Worm (Caenorhabditis elegans) whole organism, young adult: ENCODE measurements around the gene C49F5.8.

Experiments used
- D2030.7 ChIP-seq: fragments of 200-800 bp; sonication (Bioruptor generic); IDR thresholded peaks from 2 replicates; pipeline ENCODE4 v1.3.6; 2022; ENCODE audit warnings: missing genetic modification reagents, missing genetic modification characterization, missing compliant biosample characterization
- F23B12.7 ChIP-seq: sonication (generic microtip); optimal IDR thresholded peaks from 2 replicates; lab custom pipeline; 2017; ENCODE audit warnings: missing genetic modification characterization, mild to moderate bottlenecking, missing compliant biosample characterization, antibody characterized with exemption, moderate library complexity; ENCODE audit not compliant: insufficient read depth
- F37B4.10 ChIP-seq: fragments of 200-800 bp; sonication (Bioruptor generic); IDR thresholded peaks from 2 replicates; pipeline ENCODE4 v1.3.6; 2022; ENCODE audit warnings: missing genetic modification characterization, missing compliant biosample characterization
- F49E8.2 ChIP-seq: sonication (generic microtip); optimal IDR thresholded peaks from 3 replicates; lab custom pipeline; 2017; ENCODE audit warnings: missing genetic modification characterization, mild to moderate bottlenecking, missing compliant biosample characterization, antibody characterized with exemption, moderate library complexity; ENCODE audit not compliant: insufficient read depth
- Y53G8AR.9 ChIP-seq: fragments of 200-800 bp; sonication (Bioruptor generic); conservative IDR thresholded peaks from 2 replicates; pipeline ENCODE4 v1.3.6; 2022; ENCODE audit warnings: missing genetic modification reagents, missing genetic modification characterization, missing compliant biosample characterization
- ZK185.1 ChIP-seq: sonication (generic microtip); optimal IDR thresholded peaks from 2 replicates; lab custom pipeline; 2016; ENCODE audit warnings: mild to moderate bottlenecking, missing genetic modification characterization, missing compliant biosample characterization; ENCODE audit not compliant: poor library complexity, severe bottlenecking
- athp-1 ChIP-seq: sonication (generic microtip); optimal IDR thresholded peaks from 2 replicates; lab custom pipeline; 2017; ENCODE audit warnings: mild to moderate bottlenecking, missing genetic modification characterization, missing compliant biosample characterization
- attf-6 ChIP-seq: fragments of 200-800 bp; sonication (Bioruptor generic); IDR thresholded peaks from 2 replicates; pipeline ENCODE4 v1.3.6; 2022; ENCODE audit warnings: missing genetic modification reagents, missing genetic modification characterization, missing compliant biosample characterization
- bed-1 ChIP-seq: fragments of 200-800 bp; sonication (Bioruptor generic); IDR thresholded peaks from 2 replicates; pipeline ENCODE4 v1.3.6; 2022; ENCODE audit warnings: missing genetic modification reagents, missing genetic modification characterization, missing compliant biosample characterization
- ccch-3 ChIP-seq: fragments of 200-800 bp; sonication (Bioruptor generic); optimal IDR thresholded peaks from 2 replicates; lab custom pipeline; 2018; ENCODE audit warnings: mild to moderate bottlenecking, missing genetic modification characterization, missing compliant biosample characterization
- cebp-1 ChIP-seq, 2 experiments: fragments of 200-800 bp in 1 of 2; sonication (Bioruptor generic) in 1 of 2; sonication (generic microtip) in 1 of 2; IDR thresholded peaks in 1 of 2; optimal IDR thresholded peaks in 1 of 2; 2 replicates each; pipeline versions ENCODE4 v1.3.6 to Lab custom; 2017 to 2022; ENCODE audit warnings: missing compliant biosample characterization in 2 of 2, missing genetic modification characterization in 2 of 2, mild to moderate bottlenecking in 1 of 2, missing genetic modification reagents in 1 of 2, moderate library complexity in 1 of 2
- cebp-2 ChIP-seq: fragments of 200-800 bp; sonication (Bioruptor generic); IDR thresholded peaks from 2 replicates; pipeline ENCODE4 v1.3.6; 2022; ENCODE audit warnings: missing genetic modification characterization, missing compliant biosample characterization
- ceh-27 ChIP-seq: fragments of 200-800 bp; sonication (Bioruptor generic); optimal IDR thresholded peaks from 2 replicates; lab custom pipeline; 2018; ENCODE audit warnings: mild to moderate bottlenecking, missing genetic modification characterization, moderate library complexity, missing compliant biosample characterization
- ceh-91 ChIP-seq: fragments of 200-800 bp; sonication (Bioruptor generic); IDR thresholded peaks from 2 replicates; pipeline ENCODE4 v1.3.6; 2022; ENCODE audit warnings: missing genetic modification reagents, missing genetic modification characterization, missing compliant biosample characterization
- chd-7 ChIP-seq: sonication (generic microtip); optimal IDR thresholded peaks from 2 replicates; lab custom pipeline; 2016; ENCODE audit warnings: mild to moderate bottlenecking, missing genetic modification characterization, moderate library complexity, missing compliant biosample characterization
- dpff-1 ChIP-seq: sonication (generic microtip); optimal IDR thresholded peaks from 2 replicates; lab custom pipeline; 2017; ENCODE audit warnings: mild to moderate bottlenecking, missing genetic modification characterization, missing compliant biosample characterization
- efl-1 ChIP-seq: fragments of 150-350 bp; optimal IDR thresholded peaks from 2 replicates; lab custom pipeline; 2014; ENCODE audit warnings: missing biosample characterization, missing genetic modification reagents, missing genetic modification characterization
- egl-18 ChIP-seq: fragments of 200-800 bp; sonication (Bioruptor generic); IDR thresholded peaks from 2 replicates; pipeline ENCODE4 v1.3.6; 2022; ENCODE audit warnings: missing genetic modification reagents, missing genetic modification characterization, missing compliant biosample characterization
- ekl-4 ChIP-seq: fragments of 200-800 bp; sonication (Bioruptor generic); IDR thresholded peaks from 2 replicates; pipeline ENCODE4 v1.3.6; 2022; ENCODE audit warnings: missing genetic modification reagents, missing genetic modification characterization, missing compliant biosample characterization
- ets-4 ChIP-seq: fragments of 200-800 bp; sonication (Bioruptor generic); optimal IDR thresholded peaks from 2 replicates; lab custom pipeline; 2018; ENCODE audit warnings: mild to moderate bottlenecking, missing genetic modification characterization, missing compliant biosample characterization
- fkh-3 ChIP-seq: sonication (generic microtip); optimal IDR thresholded peaks from 2 replicates; lab custom pipeline; 2016; ENCODE audit warnings: mild to moderate bottlenecking, missing genetic modification characterization, missing compliant biosample characterization
- gei-17 ChIP-seq: fragments of 200-800 bp; sonication (Bioruptor generic); optimal IDR thresholded peaks from 2 replicates; lab custom pipeline; 2018; ENCODE audit warnings: mild to moderate bottlenecking, missing genetic modification characterization, missing compliant biosample characterization
- hmg-1.2 ChIP-seq: fragments of 200-800 bp; sonication (Bioruptor generic); IDR thresholded peaks from 2 replicates; pipeline ENCODE4 v1.3.6; 2022; ENCODE audit warnings: missing genetic modification reagents, missing genetic modification characterization, missing compliant biosample characterization
- hmg-20 ChIP-seq: fragments of 200-800 bp; sonication (Bioruptor generic); IDR thresholded peaks from 2 replicates; pipeline ENCODE4 v1.3.6; 2022; ENCODE audit warnings: missing genetic modification reagents, missing genetic modification characterization, missing compliant biosample characterization
- hrde-1 ChIP-seq: sonication (generic microtip); optimal IDR thresholded peaks from 2 replicates; lab custom pipeline; 2016; ENCODE audit warnings: missing genetic modification characterization, mild to moderate bottlenecking, missing compliant biosample characterization, moderate library complexity, missing genotype, missing genetic modification reagents, borderline replicate concordance
- let-607 ChIP-seq, 2 experiments: fragments of 200-800 bp in 1 of 2; sonication (Bioruptor generic) in 1 of 2; sonication (generic microtip) in 1 of 2; optimal IDR thresholded peaks; 2 replicates each; lab custom pipeline; 2016 to 2018; ENCODE audit warnings: mild to moderate bottlenecking in 2 of 2, missing compliant biosample characterization in 2 of 2, missing genetic modification characterization in 2 of 2, moderate library complexity in 2 of 2, missing genotype in 1 of 2
- lin-54 ChIP-seq: fragments of 200-800 bp; sonication (Bioruptor generic); optimal IDR thresholded peaks from 2 replicates; lab custom pipeline; 2018; ENCODE audit warnings: mild to moderate bottlenecking, missing genetic modification characterization, missing compliant biosample characterization
- lsy-27 ChIP-seq: sonication (generic microtip); optimal IDR thresholded peaks from 2 replicates; lab custom pipeline; 2017; ENCODE audit warnings: missing genetic modification characterization, mild to moderate bottlenecking, missing compliant biosample characterization, antibody characterized with exemption, missing genotype, borderline replicate concordance; ENCODE audit not compliant: insufficient read depth
- madf-10 ChIP-seq: sonication (generic microtip); optimal IDR thresholded peaks from 2 replicates; lab custom pipeline; 2016; ENCODE audit warnings: mild to moderate bottlenecking, missing genetic modification characterization, missing compliant biosample characterization
- madf-6 ChIP-seq: fragments of 200-800 bp; sonication (Bioruptor generic); IDR thresholded peaks from 2 replicates; pipeline ENCODE4 v1.3.6; 2022; ENCODE audit warnings: missing genetic modification reagents, missing genetic modification characterization, missing compliant biosample characterization
- mel-28 ChIP-seq: sonication (generic microtip); optimal IDR thresholded peaks from 2 replicates; lab custom pipeline; 2016; ENCODE audit warnings: borderline replicate concordance, mild to moderate bottlenecking, missing genetic modification characterization, missing compliant biosample characterization
- nfya-1 ChIP-seq: sonication (generic microtip); optimal IDR thresholded peaks from 2 replicates; lab custom pipeline; 2017; ENCODE audit warnings: antibody characterized with exemption, missing compliant biosample characterization, missing genetic modification characterization, borderline replicate concordance; ENCODE audit not compliant: insufficient read depth
- nfyb-1 ChIP-seq: fragments of 200-800 bp; sonication (Bioruptor generic); IDR thresholded peaks from 2 replicates; pipeline ENCODE4 v1.3.6; 2022; ENCODE audit warnings: missing genetic modification reagents, missing genetic modification characterization, missing compliant biosample characterization
- nhr-120 ChIP-seq: fragments of 200-800 bp; sonication (Bioruptor generic); IDR thresholded peaks from 2 replicates; pipeline ENCODE4 v1.3.6; 2022; ENCODE audit warnings: missing genetic modification characterization, missing compliant biosample characterization
- nhr-179 ChIP-seq: sonication (generic microtip); optimal IDR thresholded peaks from 2 replicates; lab custom pipeline; 2016; ENCODE audit warnings: mild to moderate bottlenecking, missing genetic modification characterization, missing compliant biosample characterization
- nhr-27 ChIP-seq: fragments of 200-800 bp; sonication (Bioruptor generic); optimal IDR thresholded peaks from 2 replicates; lab custom pipeline; 2018; ENCODE audit warnings: mild to moderate bottlenecking, missing genetic modification characterization, moderate library complexity, missing compliant biosample characterization
- nhr-80 ChIP-seq: sonication (generic microtip); optimal IDR thresholded peaks from 2 replicates; lab custom pipeline; 2016; ENCODE audit warnings: missing genetic modification characterization, missing compliant biosample characterization
- rec-8 ChIP-seq, 2 experiments: sonication (generic microtip); optimal IDR thresholded peaks; 2 replicates each; lab custom pipeline; 2016; ENCODE audit warnings: mild to moderate bottlenecking in 2 of 2, missing genetic modification characterization in 2 of 2, missing genetic modification reagents in 2 of 2, missing genotype in 2 of 2, missing biosample characterization in 1 of 2, missing compliant biosample characterization in 1 of 2, moderate library complexity in 1 of 2
- rpc-1 ChIP-seq, 2 experiments: fragments of 150-350 bp in 1 of 2; sonication (generic microtip) in 1 of 2; optimal IDR thresholded peaks; 2 replicates each; lab custom pipeline; 2014 to 2018; ENCODE audit warnings: missing biosample characterization in 1 of 2, missing genetic modification characterization in 1 of 2, missing genetic modification reagents in 1 of 2, missing genotype in 1 of 2
- snpc-3.4 ChIP-seq: sonication (generic microtip); optimal IDR thresholded peaks from 2 replicates; lab custom pipeline; 2017; ENCODE audit warnings: missing genetic modification characterization, mild to moderate bottlenecking, missing compliant biosample characterization, antibody characterized with exemption, moderate library complexity, missing genotype, missing genetic modification reagents
- tbx-9 ChIP-seq: sonication (generic microtip); optimal IDR thresholded peaks from 2 replicates; lab custom pipeline; 2016; ENCODE audit warnings: borderline replicate concordance, missing genetic modification characterization, inconsistent platforms, missing compliant biosample characterization
- unc-62 ChIP-seq: fragments of 150-350 bp; optimal IDR thresholded peaks from 2 replicates; lab custom pipeline; 2014; ENCODE audit warnings: missing biosample characterization, missing genetic modification reagents, missing genetic modification characterization
- xnd-1 ChIP-seq: sonication (generic microtip); optimal IDR thresholded peaks from 2 replicates; lab custom pipeline; 2016; ENCODE audit warnings: missing genotype, missing genetic modification reagents, missing genetic modification characterization, missing compliant biosample characterization
- zim-3 ChIP-seq: sonication (generic microtip); optimal IDR thresholded peaks from 2 replicates; lab custom pipeline; 2017; ENCODE audit warnings: mild to moderate bottlenecking, missing genetic modification characterization, moderate library complexity, missing compliant biosample characterization
- ztf-3 ChIP-seq: fragments of 200-800 bp; sonication (Bioruptor generic); optimal IDR thresholded peaks from 2 replicates; lab custom pipeline; 2018; ENCODE audit warnings: mild to moderate bottlenecking, missing genetic modification characterization, missing compliant biosample characterization

Gene C49F5.8

DNA sequence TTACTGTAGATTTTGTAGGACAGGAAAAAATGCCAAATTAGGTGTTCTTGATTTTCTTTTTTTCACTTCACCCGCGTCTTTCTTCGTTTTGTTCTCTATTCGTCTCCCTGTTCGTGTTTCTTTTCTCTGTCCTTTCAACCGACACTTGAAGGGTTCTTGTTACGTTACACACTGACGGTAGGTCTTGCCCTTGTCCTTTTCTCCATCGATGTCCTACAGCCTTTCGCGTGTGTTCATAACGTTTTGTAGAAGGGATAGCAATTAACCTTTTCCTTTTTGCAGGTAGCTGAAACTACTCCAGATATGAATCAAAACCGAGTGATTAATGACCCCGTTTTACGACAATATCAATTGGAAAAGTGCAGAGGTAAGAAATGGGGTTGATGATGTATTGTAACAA is 35.8 kb upstream of the C49F5.8 start, which contains the start of gene F55G7.1 (continued):
- TF ChIP-seq cebp-2 (GFP tag; lab: Robert Waterston, UW), result no peak
- no peak for TF ChIP-seq nhr-179 (tag; lab: Kevin White, UChicago)
- TF ChIP-seq madf-10 (tag; lab: Kevin White, UChicago), result no peak
- TF ChIP-seq ceh-91 (GFP tag; lab: Robert Waterston, UW), result no peak
- TF ChIP-seq ekl-4, result no peak
- no peak for TF ChIP-seq lin-54 (GFP tag; lab: Kevin White, UChicago)
- no peak for TF ChIP-seq F37B4.10 (GFP tag; lab: Robert Waterston, UW)
- TF ChIP-seq ccch-3, result no peak
- TF ChIP-seq gei-17 (GFP tag; lab: Kevin White, UChicago), result peak; percentile 92
- no peak for TF ChIP-seq madf-6
- peak; percentile 18; the same call in 1 of the 2 replicates for TF ChIP-seq hmg-20 (GFP tag; lab: Robert Waterston, UW)
- no peak for TF ChIP-seq lsy-27 (tag; lab: Kevin White, UChicago)
- no peak for TF ChIP-seq chd-7
- no peak for TF ChIP-seq ets-4 (GFP tag; lab: Kevin White, UChicago)
- TF ChIP-seq unc-62 (GFP tag; lab: Kevin White, UChicago), result no peak
- no peak for TF ChIP-seq zim-3 (tag; lab: Kevin White, UChicago)
- no peak for TF ChIP-seq nfya-1 (tag; lab: Kevin White, UChicago)
- TF ChIP-seq bed-1 (GFP tag; lab: Robert Waterston, UW), result no peak
- no peak for TF ChIP-seq nhr-27 (tag; lab: Kevin White, UChicago)
- no peak for TF ChIP-seq mel-28 (tag; lab: Kevin White, UChicago)
- peak; percentile 60 for TF ChIP-seq ceh-27 (GFP tag; lab: Kevin White, UChicago)
- TF ChIP-seq rpc-1 (optimal IDR thresholded peaks at IDR 0.05; lab: Kevin White, UChicago), result no peak
- TF ChIP-seq rpc-1 (tag; optimal IDR thresholded peaks at IDR 0.05; lab: Kevin White, UChicago), result no peak
- TF ChIP-seq efl-1, result no peak
- TF ChIP-seq athp-1 (tag; lab: Kevin White, UChicago), result no peak
- no peak for TF ChIP-seq D2030.7 (GFP tag; lab: Robert Waterston, UW)
- no peak for TF ChIP-seq xnd-1 (tag; lab: Kevin White, UChicago)
- no peak for TF ChIP-seq fkh-3 (tag; lab: Kevin White, UChicago)
- TF ChIP-seq dpff-1 (tag; lab: Kevin White, UChicago), result no peak
- TF ChIP-seq F49E8.2 (tag; lab: Kevin White, UChicago), result no peak
- no peak for TF ChIP-seq nhr-120
- no peak for TF ChIP-seq hrde-1 (tag; lab: Kevin White, UChicago)
- no peak for TF ChIP-seq let-607 (tag; optimal IDR thresholded peaks at IDR 0.05; lab: Kevin White, UChicago)
- no peak; the same call in 1 of the 2 replicates for TF ChIP-seq hmg-1.2

DNA sequence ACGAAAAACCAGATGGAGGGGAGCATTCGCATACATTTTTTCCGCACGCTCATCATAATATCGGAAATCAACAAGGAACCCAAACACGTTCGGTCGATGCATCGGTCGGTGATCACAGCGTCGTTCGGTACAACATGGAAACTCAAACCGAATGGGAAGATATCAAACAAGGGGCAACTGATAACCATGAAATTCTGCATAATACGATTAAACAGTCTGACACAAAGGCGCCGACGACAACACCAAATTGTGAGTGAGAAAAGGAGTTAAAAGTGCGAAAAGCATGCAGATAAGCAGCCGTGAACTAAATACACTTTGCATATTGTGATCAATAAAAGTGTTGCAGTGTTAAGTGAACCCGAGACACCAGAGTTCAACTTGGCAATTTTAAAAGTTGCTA is 34.7 kb upstream of the C49F5.8 start:
- peak; percentile 79 for TF ChIP-seq nhr-80 (tag; lab: Kevin White, UChicago)
- TF ChIP-seq zim-3 (tag; lab: Kevin White, UChicago), result no peak
- TF ChIP-seq attf-6 (GFP tag; lab: Robert Waterston, UW), result no peak
- TF ChIP-seq nfyb-1 (GFP tag; lab: Robert Waterston, UW), result peak; percentile 25; the same call in 1 of the 2 replicates

DNA sequence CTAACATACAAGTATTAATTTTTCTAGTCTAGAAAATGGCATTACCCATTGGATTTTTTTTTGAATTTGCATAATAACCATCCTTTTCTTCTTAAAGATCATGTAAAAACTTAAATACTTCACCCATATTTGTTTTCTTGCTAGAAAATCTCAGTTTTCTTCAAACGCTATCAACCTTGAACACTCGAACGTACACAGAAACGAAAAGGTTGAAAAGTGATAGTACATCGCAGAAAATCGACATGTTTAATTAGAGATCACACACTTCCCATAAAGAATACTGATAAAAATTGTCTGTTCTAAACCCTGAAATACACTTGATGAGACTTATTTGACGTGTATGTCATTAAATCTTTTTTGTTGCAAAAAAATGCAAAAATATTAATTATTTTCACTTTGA is 32.4 kb upstream of the C49F5.8 start, which contains the start of gene F55G7.4:
Gene F55G7.4, plus strand, starts transcription at position 301 of the 400 bp plus-strand sequence.
- TF ChIP-seq ceh-27 (GFP tag; lab: Kevin White, UChicago) (no peak), ZK185.1 (no peak), tbx-9 (tag; lab: Kevin White, UChicago) (no peak), efl-1 (no peak), Y53G8AR.9 (GFP tag; lab: Robert Waterston, UW) (no peak), egl-18 (GFP tag; lab: Robert Waterston, UW) (no peak), cebp-1 (GFP tag; IDR thresholded peaks at IDR 0.05; lab: Robert Waterston, UW) (no peak), cebp-1 (tag; optimal IDR thresholded peaks at IDR 0.05; lab: Kevin White, UChicago) (no peak), F23B12.7 (tag; lab: Kevin White, UChicago) (no peak), madf-10 (tag; lab: Kevin White, UChicago) (no peak), rec-8 (tag; optimal IDR thresholded peaks at IDR 0.05; lab: Kevin White, UChicago) (no peak), snpc-3.4 (tag; lab: Kevin White, UChicago) (no peak), ztf-3 (GFP tag; lab: Kevin White, UChicago) (no peak)
